Fruit fly (Drosophila melanogaster): ENCODE results near the gene Lsd-2.

Gene Lsd-2

dm6 chrX:15021021-15021477, 55.0 kb downstream of the Lsd-2 start (continued):
- TF ChIP-seq Dek (tag; optimal IDR thresholded peaks at IDR 0.05) (peak; percentile 55), CG11723 (GFP tag; optimal IDR thresholded peaks at IDR 0.05) (peak; percentile 59), ATbp (GFP tag; optimal IDR thresholded peaks at IDR 0.05) (peak; percentile 88), maf-S (GFP tag; optimal IDR thresholded peaks at IDR 0.05) (no peak), CG10565 (GFP tag; optimal IDR thresholded peaks at IDR 0.05) (no peak), CG2875 (GFP tag; optimal IDR thresholded peaks at IDR 0.05) (peak; percentile 85), CG11504 (tag; optimal IDR thresholded peaks at IDR 0.05) (peak; percentile 91), Hmx (GFP tag; optimal IDR thresholded peaks at IDR 0.05) (no peak), CG16863 (GFP tag; optimal IDR thresholded peaks at IDR 0.05) (peak; percentile 0), CG10147 (GFP tag; optimal IDR thresholded peaks at IDR 0.05) (peak; percentile 56), pan (optimal IDR thresholded peaks at IDR 0.05) (no peak), pan (GFP tag; optimal IDR thresholded peaks at IDR 0.05 in 1 of 2, IDR thresholded peaks at IDR 0.05 in 1 of 2) (peak in 1 of 2 experiments; percentile 68), tna (GFP tag; IDR thresholded peaks at IDR 0.05; ENCODE audit: partially characterized antibody) (no peak), ase (GFP tag; IDR thresholded peaks at IDR 0.05) (peak; percentile 53; the same call in 1 of the 3 replicates), Hr51 (GFP tag; optimal IDR thresholded peaks at IDR 0.05) (peak in 1 of 2 experiments; percentile 80), Rx (GFP tag; IDR thresholded peaks at IDR 0.05) (0 out of 2 replicates have a peak, but pooled peaks have one; percentile 35), CG7987 (GFP tag; optimal IDR thresholded peaks at IDR 0.05) (peak; percentile 64), Awh (GFP tag; IDR thresholded peaks at IDR 0.05) (peak; percentile 73; the same call in 1 of the 2 replicates), CG2678 (tag; optimal IDR thresholded peaks at IDR 0.05) (peak; percentile 92), ind (GFP tag; optimal IDR thresholded peaks at IDR 0.05) (peak; percentile 69), CG4404 (GFP tag; IDR thresholded peaks at IDR 0.05) (peak; percentile 55), CG6254 (GFP tag; optimal IDR thresholded peaks at IDR 0.05) (peak; percentile 80), onecut (GFP tag; IDR thresholded peaks at IDR 0.05) (peak; percentile 58), Jarid2 (GFP tag; optimal IDR thresholded peaks at IDR 0.05) (peak; percentile 54), YL-1 (GFP tag; optimal IDR thresholded peaks at IDR 0.05) (peak; percentile 7), CG11093 (GFP tag; IDR thresholded peaks at IDR 0.05) (no peak; the same call in 2 of the 3 replicates), jigr1 (GFP tag; IDR thresholded peaks at IDR 0.05) (peak; percentile 49; the same call in 1 of the 3 replicates), Sox100B (GFP tag; optimal IDR thresholded peaks at IDR 0.05) (peak; percentile 89), zen2 (GFP tag; IDR thresholded peaks at IDR 0.05; ENCODE audit: partially characterized antibody) (no peak), exex (tag; optimal IDR thresholded peaks at IDR 0.05) (no peak), so (GFP tag; IDR thresholded peaks at IDR 0.05) (peak; percentile 70; the same call in 1 of the 3 replicates), hkb (optimal IDR thresholded peaks at IDR 0.05) (no peak), hkb (GFP tag; IDR thresholded peaks at IDR 0.05) (peak; percentile 72), Max (GFP tag; optimal IDR thresholded peaks at IDR 0.05) (peak; percentile 51), Nf-YA (GFP tag; IDR thresholded peaks at IDR 0.05) (peak; percentile 63), bigmax (GFP tag; optimal IDR thresholded peaks at IDR 0.05) (no peak), CG10321 (GFP tag; IDR thresholded peaks at IDR 0.05) (no peak), CG2202 (tag; optimal IDR thresholded peaks at IDR 0.05) (peak; percentile 88), CG7372 (GFP tag; IDR thresholded peaks at IDR 0.05) (peak; percentile 44; the same call in 1 of the 2 replicates), ash1 (GFP tag; optimal IDR thresholded peaks at IDR 0.05) (no peak), ham (GFP tag; IDR thresholded peaks at IDR 0.05) (no peak), GATAe (GFP tag; conservative IDR thresholded peaks at IDR 0.05) (no peak), Chrac-16 (GFP tag; optimal IDR thresholded peaks at IDR 0.05) (peak; percentile 78), Oli (tag; optimal IDR thresholded peaks at IDR 0.05) (peak; percentile 89), abd-A (tag; optimal IDR thresholded peaks at IDR 0.05) (peak; percentile 48), tio (GFP tag; optimal IDR thresholded peaks at IDR 0.05) (peak; percentile 73), cg (GFP tag; optimal IDR thresholded peaks at IDR 0.05) (peak; percentile 61), lbe (GFP tag; optimal IDR thresholded peaks at IDR 0.05) (peak; percentile 52), croc (GFP tag; conservative IDR thresholded peaks at IDR 0.05) (peak; percentile 89), CG2116 (GFP tag; optimal IDR thresholded peaks at IDR 0.05) (peak; percentile 4)
